Worm (Caenorhabditis elegans) whole organism, L4/young adult: ENCODE data around the gene rpac-40.

Experiments
- W03F9.2 ChIP-seq: fragments of 150-350 bp; optimal IDR thresholded peaks from 2 replicates; lab custom pipeline; 2014; ENCODE audit warnings: missing biosample characterization, missing genetic modification characterization
- dao-5 ChIP-seq: sonication (generic microtip); optimal IDR thresholded peaks from 2 replicates; lab custom pipeline; 2016; ENCODE audit warnings: missing genotype, missing genetic modification characterization, moderate library complexity, missing compliant biosample characterization
- him-1 ChIP-seq: sonication (generic microtip); optimal IDR thresholded peaks from 2 replicates; lab custom pipeline; 2016; ENCODE audit warnings: missing genotype, missing genetic modification reagents, missing genetic modification characterization, missing compliant biosample characterization

DNA sequence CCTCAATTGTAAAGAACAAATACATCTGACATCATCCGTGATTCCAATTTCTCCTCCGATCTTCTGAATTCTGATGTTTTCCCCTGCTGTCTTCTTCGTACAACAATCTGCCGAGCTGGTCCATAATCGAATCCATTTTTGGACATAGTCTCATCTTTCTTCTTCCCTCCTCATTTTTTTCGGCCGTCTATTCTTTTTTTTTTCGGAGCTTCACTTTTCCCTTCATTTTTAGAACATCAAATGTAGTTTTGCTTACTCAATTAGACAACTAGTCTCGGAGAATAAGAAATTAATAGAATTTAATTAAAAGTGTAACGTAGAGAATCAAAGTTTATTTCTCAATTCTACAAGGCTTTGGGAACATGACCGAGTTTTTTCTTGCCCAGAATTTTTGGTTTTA is 12.2 kb downstream of the rpac-40 start:
- TF ChIP-seq W03F9.2 (tag; lab: Kevin White, UChicago) (no peak), him-1 (tag; lab: Kevin White, UChicago) (no peak), dao-5 (tag; lab: Kevin White, UChicago) (no peak)
